Worm (Caenorhabditis elegans) whole organism, L1 larva: ENCODE measurements around the gene sbds-1.

ENCODE experiments used
- C04F5.9 ChIP-seq: sonication (generic microtip); optimal IDR thresholded peaks from 2 replicates; lab custom pipeline; 2016; ENCODE audit warnings: missing genetic modification characterization, missing compliant biosample characterization
- C34B4.2 ChIP-seq: sonication (generic microtip); optimal IDR thresholded peaks from 2 replicates; lab custom pipeline; 2017; ENCODE audit warnings: mild to moderate bottlenecking, missing genetic modification characterization, missing compliant biosample characterization
- F16B12.6 ChIP-seq: fragments of 150-350 bp; optimal IDR thresholded peaks from 2 replicates; lab custom pipeline; 2014; ENCODE audit warnings: missing biosample characterization, missing genetic modification characterization
- Y116A8C.19 ChIP-seq: sonication (generic microtip); optimal IDR thresholded peaks from 2 replicates; lab custom pipeline; 2016; ENCODE audit warnings: missing compliant biosample characterization, missing genetic modification characterization, borderline replicate concordance
- alr-1 ChIP-seq: fragments of 200-800 bp; sonication (Bioruptor generic); optimal IDR thresholded peaks from 2 replicates; lab custom pipeline; 2018; ENCODE audit warnings: borderline replicate concordance, mild to moderate bottlenecking, missing genetic modification characterization, missing compliant biosample characterization
- aly-2 ChIP-seq: fragments of 150-350 bp; optimal IDR thresholded peaks from 2 replicates; lab custom pipeline; 2014; ENCODE audit warnings: missing biosample characterization, missing genetic modification characterization
- blmp-1 ChIP-seq: fragments of 150-350 bp; optimal IDR thresholded peaks from 2 replicates; lab custom pipeline; 2014; ENCODE audit warnings: missing biosample characterization, missing genetic modification characterization
- ceh-63 ChIP-seq: fragments of 200-800 bp; sonication (Bioruptor generic); optimal IDR thresholded peaks from 2 replicates; lab custom pipeline; 2018; ENCODE audit warnings: mild to moderate bottlenecking, missing genetic modification characterization, missing compliant biosample characterization
- ceh-8 ChIP-seq: fragments of 200-800 bp; sonication (Bioruptor generic); optimal IDR thresholded peaks from 2 replicates; lab custom pipeline; 2018; ENCODE audit warnings: mild to moderate bottlenecking, missing genetic modification characterization, moderate library complexity, missing compliant biosample characterization
- ceh-88 ChIP-seq: fragments of 200-800 bp; sonication (Bioruptor generic); IDR thresholded peaks from 2 replicates; pipeline ENCODE4 v1.3.6; 2022; ENCODE audit warnings: missing genetic modification characterization, missing compliant biosample characterization
- ceh-90 ChIP-seq: sonication (generic microtip); optimal IDR thresholded peaks from 2 replicates; lab custom pipeline; 2016; ENCODE audit warnings: missing genetic modification characterization, missing compliant biosample characterization
- ces-1 ChIP-seq: fragments of 150-350 bp; optimal IDR thresholded peaks from 2 replicates; lab custom pipeline; 2014; ENCODE audit warnings: missing biosample characterization, missing genetic modification reagents, missing genetic modification characterization
- egl-13 ChIP-seq: sonication (generic microtip); optimal IDR thresholded peaks from 2 replicates; lab custom pipeline; 2016; ENCODE audit warnings: missing genotype, missing genetic modification reagents, missing genetic modification characterization, missing compliant biosample characterization
- egl-27 ChIP-seq, 2 experiments: fragments of 150-350 bp in 1 of 2; sonication (generic microtip); optimal IDR thresholded peaks; 3 replicates each; lab custom pipeline; 2017 to 2018; ENCODE audit warnings: missing biosample characterization in 2 of 2, missing genetic modification characterization in 2 of 2, missing genetic modification reagents in 2 of 2
- elt-2 ChIP-seq: sonication (generic microtip); optimal IDR thresholded peaks from 2 replicates; lab custom pipeline; 2016; ENCODE audit warnings: missing genetic modification characterization, mild to moderate bottlenecking, inconsistent platforms, missing compliant biosample characterization, missing genetic modification reagents
- ets-5 ChIP-seq: fragments of 200-800 bp; sonication (Bioruptor generic); IDR thresholded peaks from 2 replicates; pipeline ENCODE4 v1.3.6; 2022; ENCODE audit warnings: missing genetic modification characterization, missing compliant biosample characterization
- fkh-10 ChIP-seq: sonication (generic microtip); optimal IDR thresholded peaks from 2 replicates; lab custom pipeline; 2017; ENCODE audit warnings: missing biosample characterization, missing genetic modification reagents, missing genetic modification characterization
- fkh-8 ChIP-seq: sonication (generic microtip); optimal IDR thresholded peaks from 2 replicates; lab custom pipeline; 2016; ENCODE audit warnings: mild to moderate bottlenecking, missing genetic modification characterization, missing compliant biosample characterization
- grh-1 ChIP-seq: fragments of 200-800 bp; sonication (Bioruptor generic); IDR thresholded peaks from 2 replicates; pipeline ENCODE4 v1.3.6; 2022; ENCODE audit warnings: missing genetic modification reagents, missing genetic modification characterization, missing compliant biosample characterization
- hlh-4 ChIP-seq: sonication (generic microtip); optimal IDR thresholded peaks from 2 replicates; lab custom pipeline; 2016; ENCODE audit warnings: mild to moderate bottlenecking, missing genetic modification characterization, missing compliant biosample characterization
- irx-1 ChIP-seq: sonication (generic microtip); optimal IDR thresholded peaks from 2 replicates; lab custom pipeline; 2016; ENCODE audit warnings: missing genetic modification characterization, missing compliant biosample characterization
- isw-1 ChIP-seq: fragments of 200-800 bp; sonication (Bioruptor generic); IDR thresholded peaks from 2 replicates; pipeline ENCODE4 v1.3.6; 2022; ENCODE audit warnings: missing genetic modification characterization, missing compliant biosample characterization
- jun-1 ChIP-seq: fragments of 150-350 bp; optimal IDR thresholded peaks from 2 replicates; lab custom pipeline; 2014; ENCODE audit warnings: missing biosample characterization, missing genetic modification reagents, missing genetic modification characterization
- lin-13 ChIP-seq: fragments of 150-350 bp; optimal IDR thresholded peaks from 2 replicates; lab custom pipeline; 2014; ENCODE audit warnings: missing biosample characterization, missing genetic modification reagents, missing genetic modification characterization
- lin-39 ChIP-seq: fragments of 150-350 bp; optimal IDR thresholded peaks from 2 replicates; lab custom pipeline; 2014; ENCODE audit warnings: missing biosample characterization, missing genetic modification reagents, missing genetic modification characterization
- mab-9 ChIP-seq: fragments of 200-800 bp; sonication (Bioruptor generic); IDR thresholded peaks from 2 replicates; pipeline ENCODE4 v1.3.6; 2022; ENCODE audit warnings: missing genetic modification reagents, missing genetic modification characterization, missing compliant biosample characterization
- mep-1 ChIP-seq: fragments of 150-350 bp; optimal IDR thresholded peaks from 2 replicates; lab custom pipeline; 2014; ENCODE audit warnings: missing biosample characterization, missing genetic modification characterization
- nhr-11 ChIP-seq: fragments of 150-350 bp; optimal IDR thresholded peaks from 2 replicates; lab custom pipeline; 2014; ENCODE audit warnings: missing biosample characterization, missing genetic modification characterization
- nhr-20 ChIP-seq: sonication (generic microtip); optimal IDR thresholded peaks from 2 replicates; lab custom pipeline; 2016; ENCODE audit warnings: mild to moderate bottlenecking, missing genetic modification characterization, missing compliant biosample characterization
- nhr-237 ChIP-seq: fragments of 150-350 bp; optimal IDR thresholded peaks from 2 replicates; lab custom pipeline; 2014; ENCODE audit warnings: missing biosample characterization, missing genetic modification characterization
- nhr-28 ChIP-seq: fragments of 150-350 bp; optimal IDR thresholded peaks from 2 replicates; lab custom pipeline; 2014; ENCODE audit warnings: missing biosample characterization, missing genetic modification characterization
- nhr-47 ChIP-seq: sonication (generic microtip); optimal IDR thresholded peaks from 2 replicates; lab custom pipeline; 2016; ENCODE audit warnings: mild to moderate bottlenecking, missing genetic modification characterization, moderate library complexity, missing compliant biosample characterization
- nhr-77 ChIP-seq: fragments of 150-350 bp; optimal IDR thresholded peaks from 2 replicates; lab custom pipeline; 2014; ENCODE audit warnings: missing biosample characterization, missing genetic modification characterization
- nhr-84 ChIP-seq: sonication (generic microtip); optimal IDR thresholded peaks from 2 replicates; lab custom pipeline; 2017; ENCODE audit warnings: missing biosample characterization, missing genetic modification characterization
- nhr-85 ChIP-seq: sonication (generic microtip); peaks from one replicate; lab custom pipeline; 2016; ENCODE audit warnings: missing genetic modification characterization, inconsistent platforms, missing compliant biosample characterization
- nhr-90 ChIP-seq: sonication (generic microtip); optimal IDR thresholded peaks from 2 replicates; lab custom pipeline; 2016; ENCODE audit warnings: mild to moderate bottlenecking, missing genetic modification characterization, missing compliant biosample characterization; ENCODE audit not compliant: poor library complexity
- pag-3 ChIP-seq: sonication (generic microtip); optimal IDR thresholded peaks from 2 replicates; lab custom pipeline; 2017; ENCODE audit warnings: missing genetic modification characterization, mild to moderate bottlenecking, missing compliant biosample characterization, antibody characterized with exemption, borderline replicate concordance; ENCODE audit not compliant: insufficient read depth
- pax-3 ChIP-seq: fragments of 200-800 bp; sonication (Bioruptor generic); optimal IDR thresholded peaks from 2 replicates; lab custom pipeline; 2018; ENCODE audit warnings: mild to moderate bottlenecking, missing genetic modification characterization, moderate library complexity, missing compliant biosample characterization
- pqm-1 ChIP-seq: sonication (generic microtip); optimal IDR thresholded peaks from 3 replicates; lab custom pipeline; 2017; ENCODE audit warnings: missing biosample characterization, missing genetic modification characterization
- rnt-1 ChIP-seq: sonication (generic microtip); optimal IDR thresholded peaks from 2 replicates; lab custom pipeline; 2016; ENCODE audit warnings: mild to moderate bottlenecking, missing genetic modification characterization, moderate library complexity, missing compliant biosample characterization
- skn-1 ChIP-seq: fragments of 150-350 bp; optimal IDR thresholded peaks from 2 replicates; lab custom pipeline; 2014; ENCODE audit warnings: missing biosample characterization, missing genetic modification characterization
- snpc-4 ChIP-seq: fragments of 150-350 bp; optimal IDR thresholded peaks from 2 replicates; lab custom pipeline; 2014; ENCODE audit warnings: missing biosample characterization, missing genetic modification characterization
- snu-23 ChIP-seq: sonication (generic microtip); optimal IDR thresholded peaks from 2 replicates; lab custom pipeline; 2016; ENCODE audit warnings: missing genetic modification characterization, missing compliant biosample characterization
- sptf-1 ChIP-seq: fragments of 150-350 bp; optimal IDR thresholded peaks from 2 replicates; lab custom pipeline; 2014; ENCODE audit warnings: missing biosample characterization, missing genetic modification characterization
- sup-37 ChIP-seq: fragments of 200-800 bp; sonication (Bioruptor generic); optimal IDR thresholded peaks from 2 replicates; lab custom pipeline; 2018; ENCODE audit warnings: mild to moderate bottlenecking, missing genetic modification characterization, missing compliant biosample characterization
- tbx-2 ChIP-seq: sonication (generic microtip); optimal IDR thresholded peaks from 2 replicates; lab custom pipeline; 2016; ENCODE audit warnings: missing genetic modification characterization, missing compliant biosample characterization
- tlp-1 ChIP-seq: fragments of 150-350 bp; optimal IDR thresholded peaks from 2 replicates; lab custom pipeline; 2014; ENCODE audit warnings: missing biosample characterization, missing genetic modification characterization
- unc-130 ChIP-seq: fragments of 150-350 bp; optimal IDR thresholded peaks from 2 replicates; lab custom pipeline; 2017; ENCODE audit warnings: missing biosample characterization, missing genetic modification characterization, inconsistent platforms
- unc-86 ChIP-seq: sonication (generic microtip); optimal IDR thresholded peaks from 2 replicates; lab custom pipeline; 2016; ENCODE audit warnings: missing genetic modification characterization, missing compliant biosample characterization
- vab-15 ChIP-seq: sonication (generic microtip); optimal IDR thresholded peaks from 2 replicates; lab custom pipeline; 2017; ENCODE audit warnings: missing genotype, mild to moderate bottlenecking, missing genetic modification characterization, missing compliant biosample characterization
- xbp-1 ChIP-seq: sonication (generic microtip); optimal IDR thresholded peaks from 2 replicates; lab custom pipeline; 2016; ENCODE audit warnings: missing genetic modification characterization, missing compliant biosample characterization
- zip-4 ChIP-seq: fragments of 200-800 bp; sonication (Bioruptor generic); optimal IDR thresholded peaks from 2 replicates; lab custom pipeline; 2018; ENCODE audit warnings: mild to moderate bottlenecking, missing genetic modification characterization, moderate library complexity, missing compliant biosample characterization
- ztf-11 ChIP-seq, 2 experiments: sonication (generic microtip); optimal IDR thresholded peaks; 2 replicates each; lab custom pipeline; 2016 to 2017; ENCODE audit warnings: missing genetic modification characterization in 2 of 2, missing biosample characterization in 1 of 2, missing compliant biosample characterization in 1 of 2
- ztf-4 ChIP-seq: fragments of 150-350 bp; optimal IDR thresholded peaks from 2 replicates; lab custom pipeline; 2014; ENCODE audit warnings: missing biosample characterization, missing genetic modification characterization

The sbds-1 gene

ce11 chrIII:670994-671393 lies 32.8 kb upstream of the sbds-1 start:
- TF ChIP-seq ceh-90 (tag; lab: Kevin White, UChicago) (no peak), snpc-4 (no peak), ets-5 (GFP tag; lab: Robert Waterston, UW) (no peak), pag-3 (tag; lab: Kevin White, UChicago) (no peak), ceh-8 (GFP tag; lab: Kevin White, UChicago) (peak; percentile 16), zip-4 (GFP tag; lab: Kevin White, UChicago) (no peak), ztf-4 (tag; lab: Kevin White, UChicago) (no peak), ztf-11 (tag; optimal IDR thresholded peaks at IDR 0.05; lab: Kevin White, UChicago) (no peak), C34B4.2 (tag; lab: Kevin White, UChicago) (no peak), pax-3 (tag; lab: Kevin White, UChicago) (peak; percentile 3), lin-39 (no peak), egl-27 (tag; optimal IDR thresholded peaks at IDR 0.05; lab: Kevin White, UChicago) (no peak), nhr-84 (no peak), jun-1 (tag; lab: Kevin White, UChicago) (no peak), nhr-90 (tag; lab: Kevin White, UChicago) (no peak), nhr-77 (no peak), nhr-85 (no peak), ceh-88 (GFP tag; lab: Robert Waterston, UW) (no peak), xbp-1 (peak; percentile 39), elt-2 (tag; lab: Kevin White, UChicago) (no peak), mep-1 (tag; lab: Kevin White, UChicago) (peak; percentile 29), tlp-1 (tag; lab: Kevin White, UChicago) (no peak), lin-13 (GFP tag; lab: Kevin White, UChicago) (no peak), ces-1 (GFP tag; lab: Kevin White, UChicago) (peak; percentile 87), sup-37 (GFP tag; lab: Kevin White, UChicago) (no peak), unc-86 (tag; lab: Kevin White, UChicago) (peak; percentile 78), aly-2 (tag; lab: Kevin White, UChicago) (no peak), blmp-1 (no peak), mab-9 (no peak), alr-1 (tag; lab: Kevin White, UChicago) (no peak), skn-1 (tag; lab: Kevin White, UChicago) (no peak), vab-15 (tag; lab: Kevin White, UChicago) (no peak), grh-1 (GFP tag; lab: Robert Waterston, UW) (no peak), unc-130 (tag; lab: Kevin White, UChicago) (no peak), fkh-8 (tag; lab: Kevin White, UChicago) (peak; percentile 88), nhr-20 (tag; lab: Kevin White, UChicago) (peak; percentile 17), nhr-11 (tag; lab: Kevin White, UChicago) (no peak), fkh-10 (peak; percentile 81), nhr-47 (tag; lab: Kevin White, UChicago) (peak; percentile 70), Y116A8C.19 (tag; lab: Kevin White, UChicago) (no peak), ceh-63 (GFP tag; lab: Kevin White, UChicago) (no peak), isw-1 (GFP tag; lab: Robert Waterston, UW) (peak; percentile 62), nhr-237 (no peak), sptf-1 (tag; lab: Kevin White, UChicago) (no peak), snu-23 (peak; percentile 57), egl-13 (peak; percentile 75), hlh-4 (tag; lab: Kevin White, UChicago) (no peak), C04F5.9 (tag; lab: Kevin White, UChicago) (no peak), rnt-1 (tag; lab: Kevin White, UChicago) (peak; percentile 24), irx-1 (tag; lab: Kevin White, UChicago) (no peak), nhr-28 (tag; lab: Kevin White, UChicago) (no peak), F16B12.6 (tag; lab: Kevin White, UChicago) (no peak), pqm-1 (tag; lab: Kevin White, UChicago) (no peak), tbx-2 (tag; lab: Kevin White, UChicago) (peak; percentile 65)
